Worm (Caenorhabditis elegans) whole organism, young adult: ENCODE results near the gene glt-6.

Experiments used
- Y67H2A.10 ChIP-seq: fragments of 200-800 bp; sonication (Bioruptor generic); conservative IDR thresholded peaks from 2 replicates; pipeline ENCODE4 v1.3.6; 2022; ENCODE audit warnings: missing genetic modification reagents, missing genetic modification characterization, missing compliant biosample characterization
- ceh-58 ChIP-seq: fragments of 200-800 bp; sonication (Bioruptor generic); IDR thresholded peaks from 2 replicates; pipeline ENCODE4 v1.3.6; 2022; ENCODE audit warnings: missing genetic modification characterization, missing compliant biosample characterization
- hrde-1 ChIP-seq: sonication (generic microtip); optimal IDR thresholded peaks from 2 replicates; lab custom pipeline; 2016; ENCODE audit warnings: missing genetic modification characterization, mild to moderate bottlenecking, missing compliant biosample characterization, moderate library complexity, missing genotype, missing genetic modification reagents, borderline replicate concordance
- madf-10 ChIP-seq: sonication (generic microtip); optimal IDR thresholded peaks from 2 replicates; lab custom pipeline; 2016; ENCODE audit warnings: mild to moderate bottlenecking, missing genetic modification characterization, missing compliant biosample characterization
- nhr-27 ChIP-seq: fragments of 200-800 bp; sonication (Bioruptor generic); optimal IDR thresholded peaks from 2 replicates; lab custom pipeline; 2018; ENCODE audit warnings: mild to moderate bottlenecking, missing genetic modification characterization, moderate library complexity, missing compliant biosample characterization
- rcor-1 ChIP-seq: fragments of 200-800 bp; sonication (Bioruptor generic); IDR thresholded peaks from 2 replicates; pipeline ENCODE4 v1.3.6; 2022; ENCODE audit warnings: missing genetic modification reagents, missing genetic modification characterization, missing compliant biosample characterization
- rec-8 ChIP-seq, 2 experiments: sonication (generic microtip); optimal IDR thresholded peaks; 2 replicates each; lab custom pipeline; 2016; ENCODE audit warnings: mild to moderate bottlenecking in 2 of 2, missing genetic modification characterization in 2 of 2, missing genetic modification reagents in 2 of 2, missing genotype in 2 of 2, missing biosample characterization in 1 of 2, missing compliant biosample characterization in 1 of 2, moderate library complexity in 1 of 2
- somi-1 ChIP-seq: fragments of 200-800 bp; sonication (Bioruptor generic); optimal IDR thresholded peaks from 2 replicates; lab custom pipeline; 2018; ENCODE audit warnings: mild to moderate bottlenecking, missing genetic modification characterization, missing compliant biosample characterization

ce11 chrIV:7552100-7552499 is 48.7 kb downstream of the glt-6 start:
- TF ChIP-seq somi-1 (GFP tag; lab: Kevin White, UChicago) = no peak
- TF ChIP-seq madf-10 = no peak
- no peak for TF ChIP-seq rec-8 (tag; optimal IDR thresholded peaks at IDR 0.05; lab: Kevin White, UChicago)
- TF ChIP-seq ceh-58 (GFP tag; lab: Robert Waterston, UW) = no peak
- no peak for TF ChIP-seq rcor-1 (GFP tag; lab: Robert Waterston, UW)
- TF ChIP-seq hrde-1 (tag; lab: Kevin White, UChicago) = no peak
- no peak for TF ChIP-seq nhr-27 (tag; lab: Kevin White, UChicago)
- no peak for TF ChIP-seq Y67H2A.10
